Fruit fly (Drosophila melanogaster): Measurements from ENCODE around the gene CG45116.

The CG45116 gene

dm6 chr3L:22727739-22728335, 28.6 kb downstream of the CG45116 start, which contains the start of the genes CG14450 and CG11367 (continued):
- TF ChIP-seq CG16779 (GFP tag; IDR thresholded peaks at IDR 0.05): no peak
- no peak for TF ChIP-seq ttk (GFP tag; IDR thresholded peaks at IDR 0.05)
- TF ChIP-seq nerfin-1 (tag; optimal IDR thresholded peaks at IDR 0.05): peak; percentile 35
- no peak for TF ChIP-seq tna (GFP tag; IDR thresholded peaks at IDR 0.05; ENCODE audit: partially characterized antibody)
- TF ChIP-seq tx (GFP tag; optimal IDR thresholded peaks at IDR 0.05): no peak
- no peak for TF ChIP-seq lmd (GFP tag; IDR thresholded peaks at IDR 0.05)
- TF ChIP-seq CG30431 (GFP tag; optimal IDR thresholded peaks at IDR 0.05): no peak
- no peak for TF ChIP-seq CG13624 (GFP tag; optimal IDR thresholded peaks at IDR 0.05)
- TF ChIP-seq CG8765 (GFP tag; IDR thresholded peaks at IDR 0.05): no peak
- TF ChIP-seq CG8290 (GFP tag; optimal IDR thresholded peaks at IDR 0.05): peak; percentile 46
- peak; percentile 26 to 55 for TF ChIP-seq CG8290 (tag; optimal IDR thresholded peaks at IDR 0.05)
- TF ChIP-seq CG11504 (tag; optimal IDR thresholded peaks at IDR 0.05): no peak
- TF ChIP-seq Max (GFP tag; optimal IDR thresholded peaks at IDR 0.05): no peak
- no peak for TF ChIP-seq Neu2 (GFP tag; optimal IDR thresholded peaks at IDR 0.05; ENCODE audit: borderline replicate concordance)
- no peak for TF ChIP-seq Mes4 (GFP tag; optimal IDR thresholded peaks at IDR 0.05)
- TF ChIP-seq disco-r (GFP tag; optimal IDR thresholded peaks at IDR 0.05): no peak
- TF ChIP-seq Nf-YB (GFP tag; optimal IDR thresholded peaks at IDR 0.05): no peak
- TF ChIP-seq CG15514 (GFP tag; optimal IDR thresholded peaks at IDR 0.05): peak; percentile 84
- TF ChIP-seq cato (GFP tag; optimal IDR thresholded peaks at IDR 0.05; ENCODE audit: borderline replicate concordance): no peak
- TF ChIP-seq CG18619 (GFP tag; optimal IDR thresholded peaks at IDR 0.05): peak; percentile 23
- TF ChIP-seq CG2712 (tag; optimal IDR thresholded peaks at IDR 0.05): peak; percentile 59
- TF ChIP-seq CG9797 (GFP tag; optimal IDR thresholded peaks at IDR 0.05): peak; percentile 66
- no peak for TF ChIP-seq CG10565 (GFP tag; optimal IDR thresholded peaks at IDR 0.05)
- TF ChIP-seq CG6791 (GFP tag; IDR thresholded peaks at IDR 0.05; ENCODE audit: partially characterized antibody): no peak
- peak; percentile 29; the same call in 1 of the 2 replicates for TF ChIP-seq Xrp1 (GFP tag; IDR thresholded peaks at IDR 0.05)
- no peak for TF ChIP-seq vvl (GFP tag; IDR thresholded peaks at IDR 0.05)
- peak; percentile 79 for TF ChIP-seq CG13287 (GFP tag; IDR thresholded peaks at IDR 0.05; ENCODE audit: partially characterized antibody)
- TF ChIP-seq esg (GFP tag; conservative IDR thresholded peaks at IDR 0.05): no peak
- TF ChIP-seq CG17359 (tag; optimal IDR thresholded peaks at IDR 0.05): peak; percentile 18
- no peak for TF ChIP-seq fd3F (GFP tag; optimal IDR thresholded peaks at IDR 0.05)
- TF ChIP-seq CG13296 (GFP tag; optimal IDR thresholded peaks at IDR 0.05): peak; percentile 20
- no peak for TF ChIP-seq kay (GFP tag; optimal IDR thresholded peaks at IDR 0.05)
- no peak for TF ChIP-seq H2.0 (GFP tag; IDR thresholded peaks at IDR 0.05)
- TF ChIP-seq Scr (GFP tag; IDR thresholded peaks at IDR 0.05; ENCODE audit: partially characterized antibody): peak; percentile 77
- TF ChIP-seq CG1233 (GFP tag; optimal IDR thresholded peaks at IDR 0.05): peak; percentile 2
- no peak for TF ChIP-seq CG2202 (tag; optimal IDR thresholded peaks at IDR 0.05)
- TF ChIP-seq CG7987 (GFP tag; optimal IDR thresholded peaks at IDR 0.05): no peak
- TF ChIP-seq row (GFP tag; IDR thresholded peaks at IDR 0.05): peak; percentile 93
- TF ChIP-seq Oli (tag; optimal IDR thresholded peaks at IDR 0.05): no peak
- TF ChIP-seq Awh (GFP tag; IDR thresholded peaks at IDR 0.05): no peak
- no peak for TF ChIP-seq fd102C (GFP tag; optimal IDR thresholded peaks at IDR 0.05)
- TF ChIP-seq Sry-δ (GFP tag; optimal IDR thresholded peaks at IDR 0.05): peak; percentile 25
- no peak for TF ChIP-seq dan (GFP tag; IDR thresholded peaks at IDR 0.05)
- peak; percentile 43 to 92 for TF ChIP-seq crp (GFP tag; optimal IDR thresholded peaks at IDR 0.05)
- TF ChIP-seq Hr3 (GFP tag; optimal IDR thresholded peaks at IDR 0.05): peak; percentile 31
- no peak for TF ChIP-seq Atf6 (GFP tag; IDR thresholded peaks at IDR 0.05)
- TF ChIP-seq CG8924 (tag; optimal IDR thresholded peaks at IDR 0.05): peak; percentile 68
- peak; percentile 51 for TF ChIP-seq stwl (tag; optimal IDR thresholded peaks at IDR 0.05)
- no peak for TF ChIP-seq gsb (GFP tag; IDR thresholded peaks at IDR 0.05)
- TF ChIP-seq HLHmδ (GFP tag; optimal IDR thresholded peaks at IDR 0.05): peak; percentile 76
